ENCODE assay signal across 4 fruit fly cellular contexts in genomic region chrX:2984902-2985772, dm6.
TF ChIP-seq lines count a peak whose summit lies in the region.

No protein-coding gene starts in this region.

- TF ChIP-seq CTCF in whole organism, embryonic (GFP tag; optimal IDR thresholded peaks at IDR 0.05; lab: Kevin White, UChicago) = no peak

TF ChIP-seq in whole organism, embryonic, 481 proteins besides CTCF, POLR2A, EP300 and RAD21 (continues in another document):
- TF ChIP-seq Nf-YB (GFP tag; optimal IDR thresholded peaks at IDR 0.05; lab: Kevin White, UChicago) (peak; percentile 48), dimm (GFP tag; IDR thresholded peaks at IDR 0.05; lab: Robert Waterston, UW) (no peak), CG8944 (GFP tag; optimal IDR thresholded peaks at IDR 0.05; lab: Kevin White, UChicago) (no peak), en (GFP tag; optimal IDR thresholded peaks at IDR 0.05; lab: Kevin White, UChicago) (no peak), grau (tag; optimal IDR thresholded peaks at IDR 0.05; lab: Kevin White, UChicago) (peak; percentile 40), CG11456 (GFP tag; IDR thresholded peaks at IDR 0.05; lab: Robert Waterston, UW) (no peak), hth (optimal IDR thresholded peaks at IDR 0.05; lab: Kevin White, UChicago) (no peak), Ets65A (GFP tag; lab: Kevin White, UChicago) (peak; percentile 90), Optix (GFP tag; IDR thresholded peaks at IDR 0.05; lab: Robert Waterston, UW) (no peak), CG13424 (tag; optimal IDR thresholded peaks at IDR 0.05; lab: Kevin White, UChicago) (no peak), vfl (GFP tag; optimal IDR thresholded peaks at IDR 0.05; lab: Kevin White, UChicago) (peak; percentile 30), chif (GFP tag; optimal IDR thresholded peaks at IDR 0.05; lab: Kevin White, UChicago) (peak; percentile 21 to 72), az2 (GFP tag; optimal IDR thresholded peaks at IDR 0.05; lab: Kevin White, UChicago) (peak; percentile 49), Oli (tag; optimal IDR thresholded peaks at IDR 0.05; lab: Kevin White, UChicago) (peak; percentile 18), jumu (GFP tag; optimal IDR thresholded peaks at IDR 0.05; lab: Kevin White, UChicago) (peak; percentile 10), Nf-YA (GFP tag; IDR thresholded peaks at IDR 0.05; lab: Robert Waterston, UW) (no peak), ttk (GFP tag; IDR thresholded peaks at IDR 0.05; lab: Robert Waterston, UW) (no peak), Dp (GFP tag; optimal IDR thresholded peaks at IDR 0.05; lab: Kevin White, UChicago) (no peak), tgo (GFP tag; IDR thresholded peaks at IDR 0.05; lab: Robert Waterston, UW) (no peak), CG2116 (GFP tag; optimal IDR thresholded peaks at IDR 0.05; lab: Kevin White, UChicago) (peak; percentile 19), sr (GFP tag; IDR thresholded peaks at IDR 0.05; lab: Robert Waterston, UW) (no peak), NfI (GFP tag; optimal IDR thresholded peaks at IDR 0.05; lab: Kevin White, UChicago) (no peak), Hey (tag; optimal IDR thresholded peaks at IDR 0.05; lab: Kevin White, UChicago) (no peak), Dref (GFP tag; IDR thresholded peaks at IDR 0.05; lab: Robert Waterston, UW) (no peak), CG11085 (GFP tag; IDR thresholded peaks at IDR 0.05; lab: Robert Waterston, UW) (no peak)

TF ChIP-seq in whole organism, prepupa, 60 proteins besides CTCF, POLR2A, EP300 and RAD21 (continues in another document):
- TF ChIP-seq cyc (GFP tag; optimal IDR thresholded peaks at IDR 0.05; lab: Kevin White, UChicago) = peak; percentile 79
- TF ChIP-seq Sox102F (GFP tag; optimal IDR thresholded peaks at IDR 0.05; lab: Kevin White, UChicago) = peak; percentile 82
- peak; percentile 74 for TF ChIP-seq acj6 (GFP tag; optimal IDR thresholded peaks at IDR 0.05; lab: Kevin White, UChicago)
- peak; percentile 76 for TF ChIP-seq lz (GFP tag; optimal IDR thresholded peaks at IDR 0.05; lab: Kevin White, UChicago)
- peak; percentile 85 for TF ChIP-seq CG10669 (GFP tag; optimal IDR thresholded peaks at IDR 0.05; lab: Kevin White, UChicago)
- peak; percentile 7 for TF ChIP-seq Sox15 (GFP tag; optimal IDR thresholded peaks at IDR 0.05; lab: Kevin White, UChicago)
- peak; percentile 34 for TF ChIP-seq CG8319 (GFP tag; optimal IDR thresholded peaks at IDR 0.05; lab: Kevin White, UChicago)
- TF ChIP-seq pdm3 (GFP tag; optimal IDR thresholded peaks at IDR 0.05; lab: Kevin White, UChicago) = peak; percentile 73
- peak; percentile 59 for TF ChIP-seq CG7368 (GFP tag; optimal IDR thresholded peaks at IDR 0.05; lab: Kevin White, UChicago)
- TF ChIP-seq Lpt (GFP tag; optimal IDR thresholded peaks at IDR 0.05; lab: Kevin White, UChicago) = peak; percentile 21
- peak; percentile 73 for TF ChIP-seq CG9139 (GFP tag; optimal IDR thresholded peaks at IDR 0.05; lab: Kevin White, UChicago)
- TF ChIP-seq CG11762 (GFP tag; optimal IDR thresholded peaks at IDR 0.05; lab: Kevin White, UChicago; ENCODE audit: insufficient read depth) = peak; percentile 52
- peak; percentile 61 for TF ChIP-seq Eip93F (GFP tag; optimal IDR thresholded peaks at IDR 0.05; lab: Kevin White, UChicago)
- peak; percentile 73 for TF ChIP-seq fd59A (GFP tag; optimal IDR thresholded peaks at IDR 0.05; lab: Kevin White, UChicago)
- TF ChIP-seq dsx (GFP tag; optimal IDR thresholded peaks at IDR 0.05; lab: Kevin White, UChicago; ENCODE audit: poor library complexity, severe bottlenecking) = peak; percentile 87
- TF ChIP-seq CG6854 (GFP tag; optimal IDR thresholded peaks at IDR 0.05; lab: Kevin White, UChicago) = peak; percentile 12
- TF ChIP-seq svp (GFP tag; lab: Kevin White, UChicago) = peak; percentile 88
- TF ChIP-seq dac (GFP tag; optimal IDR thresholded peaks at IDR 0.05; lab: Kevin White, UChicago) = no peak
- peak; percentile 76 for TF ChIP-seq Sox14 (GFP tag; optimal IDR thresholded peaks at IDR 0.05; lab: Kevin White, UChicago)
- peak; percentile 81 for TF ChIP-seq CG10631 (GFP tag; optimal IDR thresholded peaks at IDR 0.05; lab: Kevin White, UChicago)
- peak; percentile 53 for TF ChIP-seq Ets21C (GFP tag; optimal IDR thresholded peaks at IDR 0.05; lab: Kevin White, UChicago)
- peak; percentile 26 to 70 for TF ChIP-seq salr (GFP tag; optimal IDR thresholded peaks at IDR 0.05; lab: Kevin White, UChicago)
- TF ChIP-seq esn (GFP tag; optimal IDR thresholded peaks at IDR 0.05; lab: Kevin White, UChicago) = peak; percentile 85

TF ChIP-seq in whole organism, pupa, 21 proteins besides CTCF, POLR2A, EP300 and RAD21:
- peak; percentile 9 for TF ChIP-seq CG8301 (tag; optimal IDR thresholded peaks at IDR 0.05; lab: Kevin White, UChicago)
- TF ChIP-seq CG8159 (tag; optimal IDR thresholded peaks at IDR 0.05; lab: Kevin White, UChicago) = peak; percentile 90
- peak; percentile 77 for TF ChIP-seq Snoo (tag; optimal IDR thresholded peaks at IDR 0.05; lab: Kevin White, UChicago)
- peak; percentile 87 for TF ChIP-seq CG9948 (tag; optimal IDR thresholded peaks at IDR 0.05; lab: Kevin White, UChicago)
- TF ChIP-seq gl (tag; optimal IDR thresholded peaks at IDR 0.05; lab: Kevin White, UChicago) = peak; percentile 66
- TF ChIP-seq EcR (GFP tag; optimal IDR thresholded peaks at IDR 0.05; lab: Kevin White, UChicago) = peak; percentile 61
- peak; percentile 89 for TF ChIP-seq CG15710 (tag; optimal IDR thresholded peaks at IDR 0.05; lab: Kevin White, UChicago)
- TF ChIP-seq CG13204 (GFP tag; optimal IDR thresholded peaks at IDR 0.05; lab: Kevin White, UChicago) = peak; percentile 53
- TF ChIP-seq CG32121 (GFP tag; IDR thresholded peaks at IDR 0.05; lab: Robert Waterston, UW) = no peak
- peak; percentile 52; the same call in 1 of the 2 replicates for TF ChIP-seq CG12605 (GFP tag; IDR thresholded peaks at IDR 0.05; lab: Robert Waterston, UW)
- 0 out of 3 replicates have a peak, but pooled peaks have one; percentile 17 for TF ChIP-seq CG4496 (GFP tag; IDR thresholded peaks at IDR 0.05; lab: Robert Waterston, UW)
- peak; percentile 91 for TF ChIP-seq CG17806 (tag; optimal IDR thresholded peaks at IDR 0.05; lab: Kevin White, UChicago)
- TF ChIP-seq Ets98B (GFP tag; IDR thresholded peaks at IDR 0.05; lab: Robert Waterston, UW) = no peak
- TF ChIP-seq CG34367 (tag; optimal IDR thresholded peaks at IDR 0.05; lab: Kevin White, UChicago) = peak; percentile 82
- TF ChIP-seq rn (GFP tag; IDR thresholded peaks at IDR 0.05; lab: Robert Waterston, UW) = no peak
- no peak for TF ChIP-seq CG10348 (GFP tag; IDR thresholded peaks at IDR 0.05; lab: Robert Waterston, UW)
- TF ChIP-seq CG14655 (GFP tag; optimal IDR thresholded peaks at IDR 0.05; lab: Kevin White, UChicago) = peak; percentile 46
- TF ChIP-seq D1 (tag; optimal IDR thresholded peaks at IDR 0.05; lab: Kevin White, UChicago) = peak; percentile 65
- peak; percentile 75 for TF ChIP-seq Pif1B (GFP tag; optimal IDR thresholded peaks at IDR 0.05; lab: Kevin White, UChicago)
- TF ChIP-seq fd96Ca (GFP tag; IDR thresholded peaks at IDR 0.05; lab: Robert Waterston, UW) = no peak
- peak; percentile 67 for TF ChIP-seq Pif1A (GFP tag; optimal IDR thresholded peaks at IDR 0.05; lab: Kevin White, UChicago)

TF ChIP-seq in whole organism, wandering third instar larva, 38 proteins besides CTCF, POLR2A, EP300 and RAD21 (continues in another document):
- TF ChIP-seq foxo (GFP tag; optimal IDR thresholded peaks at IDR 0.05; lab: Kevin White, UChicago) = peak in 1 of 2 experiments; percentile 86
- peak; percentile 81 for TF ChIP-seq ey (GFP tag; optimal IDR thresholded peaks at IDR 0.05; lab: Kevin White, UChicago)
- TF ChIP-seq Hnf4 (GFP tag; optimal IDR thresholded peaks at IDR 0.05; lab: Kevin White, UChicago) = peak; percentile 79
- TF ChIP-seq sv (GFP tag; optimal IDR thresholded peaks at IDR 0.05; lab: Kevin White, UChicago) = peak; percentile 5
- no peak for TF ChIP-seq Jra (GFP tag; optimal IDR thresholded peaks at IDR 0.05; lab: Kevin White, UChicago)
- TF ChIP-seq CrebA (GFP tag; optimal IDR thresholded peaks at IDR 0.05; lab: Kevin White, UChicago; ENCODE audit: borderline replicate concordance) = peak; percentile 22
- TF ChIP-seq Abd-B (GFP tag; optimal IDR thresholded peaks at IDR 0.05; lab: Kevin White, UChicago) = no peak
- TF ChIP-seq Myc (optimal IDR thresholded peaks at IDR 0.05; lab: Kevin White, UChicago) = no peak
- no peak for TF ChIP-seq Vsx2 (GFP tag; optimal IDR thresholded peaks at IDR 0.05; lab: Kevin White, UChicago; ENCODE audit: partially characterized antibody)
- TF ChIP-seq OdsH (GFP tag; optimal IDR thresholded peaks at IDR 0.05; lab: Kevin White, UChicago) = peak; percentile 85
- TF ChIP-seq HLH106 (tag; optimal IDR thresholded peaks at IDR 0.05; lab: Kevin White, UChicago) = peak; percentile 85
- peak; percentile 87 for TF ChIP-seq psq (GFP tag; optimal IDR thresholded peaks at IDR 0.05; lab: Kevin White, UChicago)
- TF ChIP-seq Dfd (GFP tag; optimal IDR thresholded peaks at IDR 0.05; lab: Kevin White, UChicago) = no peak
- peak; percentile 49 for TF ChIP-seq tai (GFP tag; optimal IDR thresholded peaks at IDR 0.05; lab: Kevin White, UChicago)
- TF ChIP-seq fru (GFP tag; optimal IDR thresholded peaks at IDR 0.05; lab: Kevin White, UChicago) = peak; percentile 86
- peak; percentile 77 for TF ChIP-seq woc (GFP tag; optimal IDR thresholded peaks at IDR 0.05; lab: Kevin White, UChicago)
- TF ChIP-seq Dif (GFP tag; optimal IDR thresholded peaks at IDR 0.05; lab: Kevin White, UChicago; ENCODE audit: partially characterized antibody) = no peak
- peak; percentile 79 for TF ChIP-seq rgr (GFP tag; optimal IDR thresholded peaks at IDR 0.05; lab: Kevin White, UChicago)
- TF ChIP-seq sage (GFP tag; optimal IDR thresholded peaks at IDR 0.05; lab: Kevin White, UChicago) = peak; percentile 66
- TF ChIP-seq N (GFP tag; optimal IDR thresholded peaks at IDR 0.05; lab: Kevin White, UChicago) = no peak
- TF ChIP-seq dsf (GFP tag; optimal IDR thresholded peaks at IDR 0.05; lab: Kevin White, UChicago; ENCODE audit: borderline replicate concordance) = no peak
- no peak for TF ChIP-seq Hr78 (GFP tag; optimal IDR thresholded peaks at IDR 0.05; lab: Kevin White, UChicago)
- TF ChIP-seq h (GFP tag; optimal IDR thresholded peaks at IDR 0.05; lab: Kevin White, UChicago) = peak; percentile 87
- TF ChIP-seq lola (GFP tag; optimal IDR thresholded peaks at IDR 0.05; lab: Kevin White, UChicago) = no peak
- no peak for TF ChIP-seq dl (GFP tag; optimal IDR thresholded peaks at IDR 0.05; lab: Kevin White, UChicago; ENCODE audit: insufficient read depth in 1 of 2, partially characterized antibody in 2 of 2)
- TF ChIP-seq CG32264 (GFP tag; optimal IDR thresholded peaks at IDR 0.05; lab: Kevin White, UChicago) = peak; percentile 47
- TF ChIP-seq dmrt93B (GFP tag; optimal IDR thresholded peaks at IDR 0.05; lab: Kevin White, UChicago) = peak; percentile 63
- no peak for TF ChIP-seq Hr83 (GFP tag; optimal IDR thresholded peaks at IDR 0.05; lab: Kevin White, UChicago; ENCODE audit: poor library complexity, severe bottlenecking)
- no peak for TF ChIP-seq pan (optimal IDR thresholded peaks at IDR 0.05; lab: Kevin White, UChicago)
- peak; percentile 53 for TF ChIP-seq CG9705 (GFP tag; optimal IDR thresholded peaks at IDR 0.05; lab: Kevin White, UChicago)
- TF ChIP-seq jim (GFP tag; optimal IDR thresholded peaks at IDR 0.05; lab: Kevin White, UChicago) = no peak

Comparison
In these comparisons a context has a peak if more than half of its experiments do, and no peak if none do; other contexts are left out.
1. Of the 7 proteins assayed by ChIP-seq in both whole organism, embryonic and whole organism, prepupa: peak only in whole organism, embryonic: none; only in whole organism, prepupa: Blimp-1, CG16779, CG6854, Hr39 and Lpt; in both: Sox102F; in neither: 1.